Worm (Caenorhabditis elegans): ENCODE measurements around the gene srj-52.

- no peak for TF ChIP-seq lin-15B (tag; optimal IDR thresholded peaks at IDR 0.05)
- no peak for TF ChIP-seq ZK546.5 (tag; optimal IDR thresholded peaks at IDR 0.05)
- TF ChIP-seq nhr-237 (tag; optimal IDR thresholded peaks at IDR 0.05): no peak
- no peak for TF ChIP-seq jun-1 (tag; optimal IDR thresholded peaks at IDR 0.05)
- TF ChIP-seq aly-2 (tag; optimal IDR thresholded peaks at IDR 0.05): no peak
- no peak for TF ChIP-seq ceh-32 (tag; optimal IDR thresholded peaks at IDR 0.05; ENCODE audit: poor library complexity)
- no peak for TF ChIP-seq zag-1 (tag; optimal IDR thresholded peaks at IDR 0.05)
- TF ChIP-seq nhr-41 (GFP tag; IDR thresholded peaks at IDR 0.05): no peak
- no peak for TF ChIP-seq F49E8.2 (tag; optimal IDR thresholded peaks at IDR 0.05; ENCODE audit: borderline replicate concordance)
- TF ChIP-seq zfp-3 (GFP tag; conservative IDR thresholded peaks at IDR 0.05): no peak
- TF ChIP-seq daf-8 (GFP tag; IDR thresholded peaks at IDR 0.05): no peak
- TF ChIP-seq ztf-11 (tag; optimal IDR thresholded peaks at IDR 0.05): no peak
- no peak for TF ChIP-seq skn-1 (tag; optimal IDR thresholded peaks at IDR 0.05)
Measured at ce11 chrV:738770-739169, 43.0 kb upstream of the srj-52 start, which contains the start of gene srj-24.

Measured in whole organism, L4 larva.